Fruit fly (Drosophila melanogaster) whole organism, adult: Measurements from ENCODE around the gene CG42685.

Experiments used
- CG11617 ChIP-seq: fragments of 200-800 bp; sonication (Bioruptor generic); optimal IDR thresholded peaks from 2 replicates; lab custom pipeline; 2017; ENCODE audit warnings: mild to moderate bottlenecking, missing biosample characterization, missing genetic modification reagents, missing genetic modification characterization
- CG12768 ChIP-seq: fragments of 200-800 bp; sonication (Bioruptor generic); optimal IDR thresholded peaks from 2 replicates; lab custom pipeline; 2017; ENCODE audit warnings: missing biosample characterization, missing genetic modification characterization, mild to moderate bottlenecking, moderate library complexity, missing genetic modification reagents
- CG14711 ChIP-seq: fragments of 200-800 bp; sonication (Bioruptor generic); optimal IDR thresholded peaks from 2 replicates; lab custom pipeline; 2018; ENCODE audit warnings: missing biosample characterization, mild to moderate bottlenecking, missing genetic modification characterization, moderate library complexity
- CG1620 ChIP-seq: fragments of 200-800 bp; sonication (Bioruptor generic); optimal IDR thresholded peaks from 2 replicates; lab custom pipeline; 2016; ENCODE audit warnings: missing biosample characterization, missing genetic modification characterization
- CG5204 ChIP-seq: fragments of 200-800 bp; sonication (Bioruptor generic); optimal IDR thresholded peaks from 2 replicates; lab custom pipeline; 2016; ENCODE audit warnings: missing biosample characterization, missing genetic modification characterization
- CG7045 ChIP-seq: fragments of 200-800 bp; sonication (Bioruptor generic); optimal IDR thresholded peaks from 2 replicates; lab custom pipeline; 2017; ENCODE audit warnings: missing biosample characterization, mild to moderate bottlenecking, missing genetic modification characterization
- Hr96 ChIP-seq: fragments of 200-800 bp; sonication (Bioruptor generic); optimal IDR thresholded peaks from 2 replicates; lab custom pipeline; 2016; ENCODE audit warnings: missing biosample characterization, missing genetic modification characterization
- Mnt ChIP-seq: fragments of 200-800 bp; sonication (Bioruptor generic); optimal IDR thresholded peaks from 2 replicates; lab custom pipeline; 2016; ENCODE audit warnings: missing biosample characterization, mild to moderate bottlenecking, missing genetic modification characterization
- cic ChIP-seq: fragments of 200-800 bp; sonication (Bioruptor generic); optimal IDR thresholded peaks from 2 replicates; lab custom pipeline; 2017; ENCODE audit warnings: missing biosample characterization, mild to moderate bottlenecking, missing genetic modification characterization, moderate library complexity
- kay ChIP-seq: fragments of 200-800 bp; sonication (Bioruptor generic); peaks from one replicate; lab custom pipeline; 2016; ENCODE audit warnings: missing biosample characterization, missing genetic modification characterization, borderline replicate concordance
- ovo ChIP-seq: fragments of 200-800 bp; sonication (Bioruptor generic); optimal IDR thresholded peaks from 2 replicates; lab custom pipeline; 2016; ENCODE audit warnings: missing biosample characterization, missing genetic modification characterization

DNA sequence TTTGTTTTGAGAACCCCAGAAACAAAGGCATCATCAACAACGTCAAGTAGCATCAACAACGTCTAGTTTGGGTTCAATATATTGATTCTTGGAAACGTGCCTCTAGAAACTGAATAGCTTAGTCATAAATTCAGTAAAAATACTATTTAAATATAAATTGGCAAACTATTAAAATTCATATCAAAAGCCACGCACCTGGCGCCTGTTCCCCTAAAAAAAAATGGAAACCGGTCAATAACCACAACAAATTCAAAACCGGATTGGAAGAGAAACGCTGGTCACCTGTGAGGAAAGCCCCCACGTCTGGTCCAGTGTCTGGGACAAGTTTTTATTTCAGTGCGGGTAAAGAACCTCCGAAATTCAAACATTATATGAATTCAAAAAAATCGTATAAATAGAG lies 17.7 kb downstream of the CG42685 start, which contains the start of gene CG15282:
- no peak for TF ChIP-seq CG1620 (GFP tag; lab: Kevin White, UChicago)
- no peak for TF ChIP-seq CG12768 (GFP tag; lab: Kevin White, UChicago)
- no peak for TF ChIP-seq CG7045 (GFP tag; lab: Kevin White, UChicago)
- TF ChIP-seq kay: no peak
- TF ChIP-seq CG11617 (GFP tag; lab: Kevin White, UChicago): no peak
- TF ChIP-seq CG14711: no peak
- no peak for TF ChIP-seq ovo
- no peak for TF ChIP-seq CG5204 (GFP tag; lab: Kevin White, UChicago)
- no peak for TF ChIP-seq cic
- TF ChIP-seq Mnt (GFP tag; lab: Kevin White, UChicago): no peak
- no peak for TF ChIP-seq Hr96
